Fruit fly (Drosophila melanogaster) whole organism, embryonic: ENCODE measurements around the gene ea.

Experiments used
- CG1233 ChIP-seq: fragments of 200-800 bp; sonication (Bioruptor generic); optimal IDR thresholded peaks from 4 replicates; lab custom pipeline; 2018; ENCODE audit warnings: missing biosample characterization, mild to moderate bottlenecking, missing genetic modification characterization
- CG14014 ChIP-seq: fragments of 200-800 bp; sonication (Bioruptor generic); IDR thresholded peaks from 2 replicates; pipeline ENCODE4 v1.3.6; 2022; ENCODE audit warnings: missing biosample characterization, missing genetic modification characterization
- CG1602 ChIP-seq: fragments of 200-800 bp; sonication (Bioruptor generic); optimal IDR thresholded peaks from 3 replicates; lab custom pipeline; 2016; ENCODE audit warnings: missing biosample characterization, missing genetic modification characterization
- CG16813 ChIP-seq: fragments of 200-800 bp; sonication (Bioruptor generic); IDR thresholded peaks from 3 replicates; pipeline ENCODE4 v1.3.6; 2022; ENCODE audit warnings: missing biosample characterization, missing genetic modification characterization; ENCODE audit not compliant: partially characterized antibody
- CG1832 ChIP-seq: fragments of 200-800 bp; sonication (Bioruptor generic); optimal IDR thresholded peaks from 2 replicates; lab custom pipeline; 2017; ENCODE audit warnings: missing biosample characterization, mild to moderate bottlenecking, missing genetic modification characterization, inconsistent platforms
- CG32767 ChIP-seq: fragments of 200-800 bp; sonication (Bioruptor generic); IDR thresholded peaks from 2 replicates; pipeline ENCODE4 v1.3.6; 2022; ENCODE audit warnings: missing biosample characterization, missing genetic modification characterization
- CG8765 ChIP-seq: fragments of 200-800 bp; sonication (Bioruptor generic); IDR thresholded peaks from 2 replicates; pipeline ENCODE4 v1.3.6; 2022; ENCODE audit warnings: missing biosample characterization, missing genetic modification characterization
- CG8944 ChIP-seq: fragments of 200-800 bp; sonication (Bioruptor generic); optimal IDR thresholded peaks from 3 replicates; lab custom pipeline; 2016; ENCODE audit warnings: missing biosample characterization, missing genetic modification characterization
- CrebB ChIP-seq: fragments of 200-800 bp; sonication (Bioruptor generic); optimal IDR thresholded peaks from 3 replicates; lab custom pipeline; 2018; ENCODE audit warnings: missing biosample characterization, mild to moderate bottlenecking, missing genetic modification characterization
- Ets65A ChIP-seq: fragments of 200-800 bp; sonication (Bioruptor generic); peaks from one replicate; lab custom pipeline; 2016; ENCODE audit warnings: missing biosample characterization, missing genetic modification characterization
- Hr3 ChIP-seq: fragments of 200-800 bp; sonication (Bioruptor generic); optimal IDR thresholded peaks from 3 replicates; lab custom pipeline; 2016; ENCODE audit warnings: missing biosample characterization, missing genetic modification characterization
- Hr78 ChIP-seq, 2 experiments: fragments of 200-800 bp in 1 of 2; fragments of >200 bp in 1 of 2; sonication (Bioruptor generic) in 1 of 2; optimal IDR thresholded peaks; 2 replicates each; lab custom pipeline; 2017 to 2019; ENCODE audit warnings: missing biosample characterization in 2 of 2, missing genetic modification characterization in 2 of 2, mild to moderate bottlenecking in 1 of 2, moderate library complexity in 1 of 2
- Med ChIP-seq: fragments of 200-800 bp; sonication (Bioruptor generic); peaks from one replicate; lab custom pipeline; 2016; ENCODE audit warnings: missing biosample characterization, missing genetic modification characterization, mild to moderate bottlenecking, inconsistent platforms, moderate library complexity
- Oaz ChIP-seq: fragments of 200-800 bp; sonication (Bioruptor generic); IDR thresholded peaks from 2 replicates; pipeline ENCODE4 v1.3.6; 2022; ENCODE audit warnings: missing biosample characterization, missing genetic modification characterization
- PHDP ChIP-seq: fragments of 200-800 bp; sonication (Bioruptor generic); optimal IDR thresholded peaks from 3 replicates; lab custom pipeline; 2018; ENCODE audit warnings: missing biosample characterization, mild to moderate bottlenecking, missing genetic modification characterization, moderate library complexity
- Pdp1 ChIP-seq, 2 experiments: fragments of 200-800 bp; sonication (Bioruptor generic); optimal IDR thresholded peaks; 3 replicates each; lab custom pipeline; 2016; ENCODE audit warnings: missing biosample characterization in 2 of 2, missing genetic modification characterization in 2 of 2, mild to moderate bottlenecking in 1 of 2, moderate library complexity in 1 of 2
- Ravus ChIP-seq: fragments of 200-800 bp; sonication (Bioruptor generic); IDR thresholded peaks from 2 replicates; pipeline ENCODE4 v1.3.6; 2022; ENCODE audit warnings: missing biosample characterization, missing genetic modification characterization
- Spps ChIP-seq: fragments of 200-800 bp; sonication (Bioruptor generic); optimal IDR thresholded peaks from 2 replicates; lab custom pipeline; 2018; ENCODE audit warnings: missing biosample characterization, mild to moderate bottlenecking, missing genetic modification characterization
- Xbp1 ChIP-seq: fragments of 200-800 bp; sonication (Bioruptor generic); optimal IDR thresholded peaks from 3 replicates; lab custom pipeline; 2016; ENCODE audit warnings: missing biosample characterization, mild to moderate bottlenecking, missing genetic modification characterization
- YL-1 ChIP-seq: fragments of 200-800 bp; sonication (Bioruptor generic); optimal IDR thresholded peaks from 3 replicates; lab custom pipeline; 2017; ENCODE audit warnings: missing biosample characterization, mild to moderate bottlenecking, missing genetic modification characterization
- ab ChIP-seq: fragments of 200-800 bp; sonication (Bioruptor generic); optimal IDR thresholded peaks from 2 replicates; lab custom pipeline; 2016; ENCODE audit warnings: missing biosample characterization, missing genetic modification characterization
- cg ChIP-seq: fragments of 200-800 bp; sonication (Bioruptor generic); optimal IDR thresholded peaks from 3 replicates; lab custom pipeline; 2019; ENCODE audit warnings: missing biosample characterization, mild to moderate bottlenecking, missing genetic modification characterization, moderate library complexity
- ci ChIP-seq: fragments of 200-800 bp; sonication (Bioruptor generic); IDR thresholded peaks from 3 replicates; pipeline ENCODE4 v1.3.6; 2022; ENCODE audit warnings: missing biosample characterization, missing genetic modification characterization
- crc ChIP-seq: fragments of 200-800 bp; sonication (Bioruptor generic); optimal IDR thresholded peaks from 2 replicates; lab custom pipeline; 2016; ENCODE audit warnings: missing biosample characterization, missing genetic modification characterization
- dpn ChIP-seq, 2 experiments: fragments of 200-800 bp; sonication (Bioruptor generic); optimal IDR thresholded peaks; 3 replicates each; lab custom pipeline; 2016; ENCODE audit warnings: missing biosample characterization in 2 of 2, missing genetic modification characterization in 2 of 2
- hkb ChIP-seq, 2 experiments: fragments of 200-800 bp in 1 of 2; fragments of >200 bp in 1 of 2; sonication (Bioruptor generic) in 1 of 2; IDR thresholded peaks in 1 of 2; optimal IDR thresholded peaks in 1 of 2; 2 replicates each; pipeline versions ENCODE4 v1.3.6 to Lab custom; 2017 to 2022; ENCODE audit warnings: missing biosample characterization in 1 of 2, missing genetic modification characterization in 1 of 2
- inv ChIP-seq: fragments of 200-800 bp; sonication (Bioruptor generic); IDR thresholded peaks from 2 replicates; pipeline ENCODE4 v1.3.6; 2022; ENCODE audit warnings: missing biosample characterization, missing genetic modification characterization; ENCODE audit not compliant: partially characterized antibody
- kah ChIP-seq: fragments of 200-800 bp; sonication (Bioruptor generic); optimal IDR thresholded peaks from 2 replicates; lab custom pipeline; 2018; ENCODE audit warnings: missing biosample characterization, mild to moderate bottlenecking, missing genetic modification characterization
- onecut ChIP-seq: fragments of 200-800 bp; sonication (Bioruptor generic); IDR thresholded peaks from 2 replicates; pipeline ENCODE4 v1.3.6; 2022; ENCODE audit warnings: missing biosample characterization, missing genetic modification characterization
- repo ChIP-seq: fragments of 200-800 bp; sonication (Bioruptor generic); optimal IDR thresholded peaks from 2 replicates; lab custom pipeline; 2016; ENCODE audit warnings: missing biosample characterization, missing genetic modification characterization
- sd ChIP-seq: fragments of 200-800 bp; sonication (Bioruptor generic); optimal IDR thresholded peaks from 3 replicates; lab custom pipeline; 2018; ENCODE audit warnings: missing biosample characterization, mild to moderate bottlenecking, missing genetic modification characterization, moderate library complexity
- sens ChIP-seq: fragments of 200-800 bp; sonication (Bioruptor generic); peaks from one replicate; lab custom pipeline; 2016; ENCODE audit warnings: missing biosample characterization, missing genetic modification characterization
- sisA ChIP-seq: fragments of 200-800 bp; sonication (Bioruptor generic); IDR thresholded peaks from 2 replicates; pipeline ENCODE4 v1.3.6; 2022; ENCODE audit warnings: missing biosample characterization, missing genetic modification characterization
- vvl ChIP-seq: fragments of 200-800 bp; sonication (Bioruptor generic); IDR thresholded peaks from 2 replicates; pipeline ENCODE4 v1.3.6; 2022; ENCODE audit warnings: missing biosample characterization, missing genetic modification characterization
- z ChIP-seq: fragments of 200-800 bp; sonication (Bioruptor generic); IDR thresholded peaks from 3 replicates; pipeline ENCODE4 v1.3.6; 2022; ENCODE audit warnings: missing biosample characterization, missing genetic modification characterization
- zf30C ChIP-seq: fragments of 200-800 bp; sonication (Bioruptor generic); optimal IDR thresholded peaks from 3 replicates; lab custom pipeline; 2018; ENCODE audit warnings: missing biosample characterization, mild to moderate bottlenecking, missing genetic modification characterization
- zfh2 ChIP-seq: fragments of 200-800 bp; sonication (Bioruptor generic); optimal IDR thresholded peaks from 2 replicates; lab custom pipeline; 2016; ENCODE audit warnings: missing biosample characterization, missing genetic modification characterization

ea gene

dm6 chr3R:15305246-15305645, 23.3 kb upstream of the ea start (continued):
- TF ChIP-seq CG16813 (GFP tag; lab: Robert Waterston, UW), result 0 out of 3 replicates have a peak, but pooled peaks have one; percentile 24

dm6 chr3R:15309924-15310323, 18.6 kb upstream of the ea start, which contains the start of gene Tm2:
TSS of gene Tm2 (plus strand) at chr3R:15310193.
- TF ChIP-seq Med (GFP tag; lab: Kevin White, UChicago) (peak; percentile 70), sens (peak; percentile 82), CG32767 (GFP tag; lab: Robert Waterston, UW) (0 out of 2 replicates have a peak, but pooled peaks have one; percentile 15), sd (peak; percentile 1), cg (peak; percentile 66), Pdp1 (GFP tag; optimal IDR thresholded peaks at IDR 0.05; lab: Kevin White, UChicago) (peak in 1 of 2 experiments; percentile 54), CG8944 (no peak), z (GFP tag; lab: Robert Waterston, UW) (0 out of 3 replicates have a peak, but pooled peaks have one; percentile 27), CG14014 (GFP tag; lab: Robert Waterston, UW) (no peak)
- TF ChIP-seq, all 482 proteins: peak for 7

- TF ChIP-seq ab (no peak), kah (peak; percentile 76), sd (peak; percentile 36), YL-1 (GFP tag; lab: Kevin White, UChicago) (no peak), Xbp1 (GFP tag; lab: Kevin White, UChicago) (no peak), CG1602 (GFP tag; lab: Kevin White, UChicago) (no peak), inv (GFP tag; lab: Robert Waterston, UW) (no peak), dpn (GFP tag; optimal IDR thresholded peaks at IDR 0.05; lab: Kevin White, UChicago) (peak in 1 of 2 experiments; percentile 17), crc (GFP tag; lab: Kevin White, UChicago) (no peak), CG8765 (GFP tag; lab: Robert Waterston, UW) (no peak), onecut (GFP tag; lab: Robert Waterston, UW) (no peak), Hr3 (GFP tag; lab: Kevin White, UChicago) (no peak), ci (GFP tag; lab: Robert Waterston, UW) (0 out of 3 replicates have a peak, but pooled peaks have one; percentile 6), Oaz (no peak), zfh2 (GFP tag; lab: Kevin White, UChicago) (no peak), repo (GFP tag; lab: Kevin White, UChicago) (no peak), hkb (optimal IDR thresholded peaks at IDR 0.05; lab: Kevin White, UChicago) (no peak), hkb (GFP tag; IDR thresholded peaks at IDR 0.05; lab: Robert Waterston, UW) (no peak), vvl (GFP tag; lab: Robert Waterston, UW) (0 out of 2 replicates have a peak, but pooled peaks have one; percentile 8), Spps (tag; lab: Kevin White, UChicago) (no peak), cg (peak; percentile 63), CrebB (tag; lab: Kevin White, UChicago) (no peak), sens (peak; percentile 23), CG1233 (GFP tag; lab: Kevin White, UChicago) (no peak)
Measured at dm6 chr3R:15310695-15311094, 17.8 kb upstream of the ea start.

- TF ChIP-seq PHDP (tag; lab: Kevin White, UChicago) (no peak), Ravus (GFP tag; lab: Robert Waterston, UW) (no peak), Hr78 (GFP tag; optimal IDR thresholded peaks at IDR 0.05; lab: Kevin White, UChicago) (peak in 1 of 2 experiments; percentile 96), Ets65A (GFP tag; lab: Kevin White, UChicago) (peak; percentile 66), Med (GFP tag; lab: Kevin White, UChicago) (peak; percentile 22), zf30C (GFP tag; lab: Kevin White, UChicago) (peak; percentile 28), CG1832 (GFP tag; lab: Kevin White, UChicago) (peak; percentile 22), sisA (GFP tag; lab: Robert Waterston, UW) (no peak)
- TF ChIP-seq, all 482 proteins: peak for 5
Measured at dm6 chr3R:15313836-15314235, 14.7 kb upstream of the ea start.
